Worm (Caenorhabditis elegans): ENCODE results near the gene kqt-1.

DNA sequence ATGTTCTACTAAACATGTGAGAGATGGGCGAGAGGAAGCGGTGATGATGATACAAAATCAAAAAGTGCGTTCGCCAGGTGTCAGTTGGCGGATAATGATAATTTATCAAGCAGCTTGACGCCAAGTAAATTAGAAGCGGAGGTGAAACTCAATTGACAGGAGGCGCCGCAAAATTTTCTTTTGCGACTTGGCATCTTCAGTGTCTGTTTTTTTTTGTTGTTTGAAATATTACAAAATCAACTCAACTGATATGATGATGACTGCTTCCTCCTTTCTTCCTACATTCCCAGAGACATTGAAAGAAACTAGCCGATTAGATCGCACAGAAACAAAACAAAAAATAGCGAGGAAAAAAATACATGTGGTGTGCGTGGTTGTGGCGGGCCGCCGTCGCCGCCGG is 42.8 kb upstream of the kqt-1 start:
- TF ChIP-seq W03F9.2 (tag; optimal IDR thresholded peaks at IDR 0.05) (no peak), him-1 (tag; optimal IDR thresholded peaks at IDR 0.05) (no peak)

Data from whole organism, L4/young adult.